Fruit fly (Drosophila melanogaster) whole organism, embryonic: ENCODE results near the gene CG45045.
A peak's percentile ranks its signal among the peaks of the same experiment; 100 is the strongest.

Source experiments
- Blimp-1 ChIP-seq: fragments of 200-800 bp; sonication (Bioruptor generic); optimal IDR thresholded peaks from 3 replicates; lab custom pipeline; 2018; ENCODE audit warnings: missing biosample characterization, missing genetic modification characterization, mild to moderate bottlenecking, moderate library complexity, missing genetic modification reagents
- CG10274 ChIP-seq: fragments of 200-800 bp; sonication (Bioruptor generic); optimal IDR thresholded peaks from 3 replicates; lab custom pipeline; 2017; ENCODE audit warnings: missing biosample characterization, mild to moderate bottlenecking, missing genetic modification characterization
- CG10462 ChIP-seq: fragments of 200-800 bp; sonication (Bioruptor generic); optimal IDR thresholded peaks from 2 replicates; lab custom pipeline; 2016; ENCODE audit warnings: missing biosample characterization, missing genetic modification characterization
- CG10543 ChIP-seq: fragments of 200-800 bp; sonication (Bioruptor generic); optimal IDR thresholded peaks from 3 replicates; lab custom pipeline; 2017; ENCODE audit warnings: missing biosample characterization, mild to moderate bottlenecking, missing genetic modification characterization, moderate library complexity
- CG10979 ChIP-seq: fragments of 200-800 bp; sonication (Bioruptor generic); optimal IDR thresholded peaks from 2 replicates; lab custom pipeline; 2018; ENCODE audit warnings: missing biosample characterization, mild to moderate bottlenecking, missing genetic modification characterization, moderate library complexity
- CG11456 ChIP-seq: fragments of 200-800 bp; sonication (Bioruptor generic); IDR thresholded peaks from 3 replicates; pipeline ENCODE4 v1.3.6; 2022; ENCODE audit warnings: missing biosample characterization, missing genetic modification characterization
- CG11723 ChIP-seq: fragments of 200-800 bp; sonication (Bioruptor generic); optimal IDR thresholded peaks from 2 replicates; lab custom pipeline; 2017; ENCODE audit warnings: missing biosample characterization, mild to moderate bottlenecking, missing genetic modification characterization
- CG12391 ChIP-seq: fragments of 200-800 bp; sonication (Bioruptor generic); optimal IDR thresholded peaks from 3 replicates; lab custom pipeline; 2018; ENCODE audit warnings: missing biosample characterization, mild to moderate bottlenecking, missing genetic modification characterization, moderate library complexity
- CG13123 ChIP-seq: fragments of 200-800 bp; sonication (Bioruptor generic); optimal IDR thresholded peaks from 2 replicates; lab custom pipeline; 2016; ENCODE audit warnings: missing biosample characterization, missing genetic modification characterization
- CG13775 ChIP-seq: fragments of 200-800 bp; sonication (Bioruptor generic); optimal IDR thresholded peaks from 3 replicates; lab custom pipeline; 2017; ENCODE audit warnings: missing biosample characterization, mild to moderate bottlenecking, missing genetic modification characterization
- CG14710 ChIP-seq: fragments of 200-800 bp; sonication (Bioruptor generic); optimal IDR thresholded peaks from 3 replicates; lab custom pipeline; 2019; ENCODE audit warnings: missing biosample characterization, mild to moderate bottlenecking, missing genetic modification characterization, moderate library complexity
- CG15073 ChIP-seq: fragments of 200-800 bp; sonication (Bioruptor generic); optimal IDR thresholded peaks from 2 replicates; lab custom pipeline; 2016; ENCODE audit warnings: missing biosample characterization, missing genetic modification characterization
- CG1603 ChIP-seq: fragments of 200-800 bp; sonication (Bioruptor generic); optimal IDR thresholded peaks from 2 replicates; lab custom pipeline; 2019; ENCODE audit warnings: missing biosample characterization, mild to moderate bottlenecking, missing genetic modification characterization, moderate library complexity
- CG17385 ChIP-seq: fragments of 200-800 bp; sonication (Bioruptor generic); optimal IDR thresholded peaks from 3 replicates; lab custom pipeline; 2018; ENCODE audit warnings: missing biosample characterization, mild to moderate bottlenecking, missing genetic modification characterization
- CG17829 ChIP-seq: fragments of 200-800 bp; optimal IDR thresholded peaks from 2 replicates; lab custom pipeline; 2019; ENCODE audit warnings: missing biosample characterization, mild to moderate bottlenecking, missing genetic modification characterization, moderate library complexity
- CG18764 ChIP-seq: fragments of 200-800 bp; sonication (Bioruptor generic); optimal IDR thresholded peaks from 3 replicates; lab custom pipeline; 2016; ENCODE audit warnings: missing biosample characterization, missing genetic modification characterization
- CG2116 ChIP-seq: fragments of 200-800 bp; sonication (Bioruptor generic); optimal IDR thresholded peaks from 3 replicates; lab custom pipeline; 2018; ENCODE audit warnings: missing biosample characterization, mild to moderate bottlenecking, missing genetic modification characterization
- CG34224 ChIP-seq: fragments of 200-800 bp; sonication (Bioruptor generic); IDR thresholded peaks from 3 replicates; pipeline ENCODE4 v1.3.6; 2022; ENCODE audit warnings: missing biosample characterization, missing genetic modification characterization; ENCODE audit not compliant: partially characterized antibody
- CG34376 ChIP-seq: fragments of 200-800 bp; sonication (Bioruptor generic); optimal IDR thresholded peaks from 2 replicates; lab custom pipeline; 2018; ENCODE audit warnings: missing biosample characterization, mild to moderate bottlenecking, missing genetic modification characterization
- CG3847 ChIP-seq: fragments of 200-800 bp; sonication (Bioruptor generic); IDR thresholded peaks from 2 replicates; pipeline ENCODE4 v1.3.6; 2022; ENCODE audit warnings: missing biosample characterization, missing genetic modification characterization
- CG9437 ChIP-seq: fragments of 200-800 bp; sonication (Bioruptor generic); optimal IDR thresholded peaks from 2 replicates; lab custom pipeline; 2018; ENCODE audit warnings: missing biosample characterization, mild to moderate bottlenecking, missing genetic modification characterization
- CkIIα-i1 ChIP-seq: fragments of 200-800 bp; sonication (Bioruptor generic); IDR thresholded peaks from 2 replicates; pipeline ENCODE4 v1.3.6; 2022; ENCODE audit warnings: missing biosample characterization, missing genetic modification characterization
- Deaf1 ChIP-seq: fragments of 200-800 bp; optimal IDR thresholded peaks from 3 replicates; lab custom pipeline; 2019; ENCODE audit warnings: missing biosample characterization, mild to moderate bottlenecking, missing genetic modification characterization, moderate library complexity
- Dek ChIP-seq: fragments of 200-800 bp; sonication (Bioruptor generic); optimal IDR thresholded peaks from 3 replicates; lab custom pipeline; 2019; ENCODE audit warnings: missing biosample characterization, mild to moderate bottlenecking, missing genetic modification characterization, moderate library complexity
- Doc3 ChIP-seq: fragments of 200-800 bp; sonication (Bioruptor generic); IDR thresholded peaks from 3 replicates; pipeline ENCODE4 v1.3.6; 2022; ENCODE audit warnings: missing biosample characterization, missing genetic modification characterization; ENCODE audit not compliant: partially characterized antibody
- E2f1 ChIP-seq: fragments of 200-800 bp; sonication (Bioruptor generic); IDR thresholded peaks from 2 replicates; pipeline ENCODE4 v1.3.6; 2022; ENCODE audit warnings: missing biosample characterization, missing genetic modification characterization
- Elba2 ChIP-seq: fragments of 200-800 bp; sonication (Bioruptor generic); optimal IDR thresholded peaks from 3 replicates; lab custom pipeline; 2016; ENCODE audit warnings: missing biosample characterization, missing genetic modification characterization
- Fer1 ChIP-seq: fragments of 200-800 bp; sonication (Bioruptor generic); optimal IDR thresholded peaks from 2 replicates; lab custom pipeline; 2017; ENCODE audit warnings: missing biosample characterization, mild to moderate bottlenecking, missing genetic modification characterization
- HLH4C ChIP-seq: fragments of 200-800 bp; sonication (Bioruptor generic); IDR thresholded peaks from 3 replicates; pipeline ENCODE4 v1.3.6; 2022; ENCODE audit warnings: missing biosample characterization, missing genetic modification characterization; ENCODE audit not compliant: partially characterized antibody
- HLH54F ChIP-seq: fragments of 200-800 bp; sonication (Bioruptor generic); optimal IDR thresholded peaks from 3 replicates; lab custom pipeline; 2016; ENCODE audit warnings: missing biosample characterization, missing genetic modification characterization
- Hmx ChIP-seq: fragments of 200-800 bp; sonication (Bioruptor generic); optimal IDR thresholded peaks from 2 replicates; lab custom pipeline; 2016; ENCODE audit warnings: missing biosample characterization, missing genetic modification characterization
- Hsf ChIP-seq: fragments of 200-800 bp; sonication (Bioruptor generic); optimal IDR thresholded peaks from 3 replicates; lab custom pipeline; 2016; ENCODE audit warnings: missing biosample characterization, missing genetic modification characterization
- Scr ChIP-seq: fragments of 200-800 bp; sonication (Bioruptor generic); IDR thresholded peaks from 2 replicates; pipeline ENCODE4 v1.3.6; 2022; ENCODE audit warnings: missing biosample characterization, missing genetic modification characterization; ENCODE audit not compliant: partially characterized antibody
- Sin3A ChIP-seq: fragments of >200 bp; optimal IDR thresholded peaks from 2 replicates; lab custom pipeline; 2018
- Trl ChIP-seq, 3 experiments: fragments of >200 bp in 2 of 3; fragments of 200-800 bp in 1 of 3; sonication (Bioruptor generic) in 1 of 3; optimal IDR thresholded peaks; 2 replicates in 1 of 3; 3 replicates in 2 of 3; lab custom pipeline; 2016 to 2017; ENCODE audit warnings: missing biosample characterization in 1 of 3, missing genetic modification characterization in 1 of 3
- ac ChIP-seq: fragments of 200-800 bp; sonication (Bioruptor generic); optimal IDR thresholded peaks from 3 replicates; lab custom pipeline; 2017; ENCODE audit warnings: missing biosample characterization, mild to moderate bottlenecking, missing genetic modification characterization
- corto ChIP-seq: fragments of 200-800 bp; sonication (Bioruptor generic); optimal IDR thresholded peaks from 2 replicates; lab custom pipeline; 2016; ENCODE audit warnings: missing biosample characterization, mild to moderate bottlenecking, missing genetic modification characterization, moderate library complexity
- exex ChIP-seq: fragments of 200-800 bp; sonication (Bioruptor generic); optimal IDR thresholded peaks from 4 replicates; lab custom pipeline; 2018; ENCODE audit warnings: missing biosample characterization, mild to moderate bottlenecking, missing genetic modification characterization, moderate library complexity
- eyg ChIP-seq: fragments of 200-800 bp; sonication (Bioruptor generic); optimal IDR thresholded peaks from 3 replicates; lab custom pipeline; 2016; ENCODE audit warnings: missing biosample characterization, missing genetic modification characterization
- gro ChIP-seq: fragments of 200-800 bp; sonication (Bioruptor generic); optimal IDR thresholded peaks from 2 replicates; lab custom pipeline; 2016; ENCODE audit warnings: missing biosample characterization, missing genetic modification characterization
- gsb ChIP-seq: fragments of 200-800 bp; sonication (Bioruptor generic); IDR thresholded peaks from 2 replicates; pipeline ENCODE4 v1.3.6; 2022; ENCODE audit warnings: missing biosample characterization, missing genetic modification characterization
- kay ChIP-seq: fragments of 200-800 bp; sonication (Bioruptor generic); optimal IDR thresholded peaks from 2 replicates; lab custom pipeline; 2016; ENCODE audit warnings: missing biosample characterization, missing genetic modification characterization
- lab ChIP-seq: fragments of 200-800 bp; sonication (Bioruptor generic); optimal IDR thresholded peaks from 3 replicates; lab custom pipeline; 2017; ENCODE audit warnings: missing biosample characterization, missing genetic modification characterization, mild to moderate bottlenecking, moderate library complexity, missing genetic modification reagents
- peb ChIP-seq: fragments of 200-800 bp; sonication (Bioruptor generic); IDR thresholded peaks from 2 replicates; pipeline ENCODE4 v1.3.6; 2022; ENCODE audit warnings: missing biosample characterization, missing genetic modification characterization
- pum ChIP-seq: fragments of 200-800 bp; sonication (Bioruptor generic); optimal IDR thresholded peaks from 2 replicates; lab custom pipeline; 2016; ENCODE audit warnings: missing biosample characterization, missing genetic modification characterization
- repo ChIP-seq: fragments of 200-800 bp; sonication (Bioruptor generic); optimal IDR thresholded peaks from 2 replicates; lab custom pipeline; 2016; ENCODE audit warnings: missing biosample characterization, missing genetic modification characterization
- sd ChIP-seq: fragments of 200-800 bp; sonication (Bioruptor generic); optimal IDR thresholded peaks from 3 replicates; lab custom pipeline; 2018; ENCODE audit warnings: missing biosample characterization, mild to moderate bottlenecking, missing genetic modification characterization, moderate library complexity
- tgo ChIP-seq: fragments of 200-800 bp; sonication (Bioruptor generic); IDR thresholded peaks from 3 replicates; pipeline ENCODE4 v1.3.6; 2022; ENCODE audit warnings: missing biosample characterization, missing genetic modification characterization
- unpg ChIP-seq: fragments of 200-800 bp; sonication (Bioruptor generic); optimal IDR thresholded peaks from 3 replicates; lab custom pipeline; 2018; ENCODE audit warnings: missing biosample characterization, mild to moderate bottlenecking, missing genetic modification characterization, moderate library complexity
- vnd ChIP-seq: fragments of 200-800 bp; sonication (Bioruptor generic); IDR thresholded peaks from 3 replicates; pipeline ENCODE4 v1.3.6; 2022; ENCODE audit warnings: missing biosample characterization, missing genetic modification characterization; ENCODE audit not compliant: partially characterized antibody
- zfh2 ChIP-seq: fragments of 200-800 bp; sonication (Bioruptor generic); optimal IDR thresholded peaks from 2 replicates; lab custom pipeline; 2016; ENCODE audit warnings: missing biosample characterization, missing genetic modification characterization

CG45045 gene

dm6 chr3R:17655040-17655439, 12.3 kb upstream of the CG45045 start (continued):
- TF ChIP-seq CG13775 (GFP tag; lab: Kevin White, UChicago) (peak; percentile 39), HLH4C (no peak), peb (no peak), Deaf1 (tag; lab: Kevin White, UChicago) (no peak), lab (GFP tag; lab: Kevin White, UChicago) (peak; percentile 30), zfh2 (GFP tag; lab: Kevin White, UChicago) (no peak), repo (GFP tag; lab: Kevin White, UChicago) (no peak), CG14710 (tag; lab: Kevin White, UChicago) (peak; percentile 28), eyg (no peak), Scr (GFP tag; lab: Robert Waterston, UW) (no peak), CG1603 (tag; lab: Kevin White, UChicago) (peak; percentile 56), corto (GFP tag; lab: Kevin White, UChicago) (no peak), HLH54F (no peak), CG15073 (GFP tag; lab: Kevin White, UChicago) (no peak), vnd (GFP tag; lab: Robert Waterston, UW) (no peak), E2f1 (GFP tag; lab: Robert Waterston, UW) (no peak), CG10979 (tag; lab: Kevin White, UChicago) (peak; percentile 41), CG2116 (GFP tag; lab: Kevin White, UChicago) (peak; percentile 48), sd (tag; lab: Kevin White, UChicago) (no peak), gro (no peak), Sin3A (lab: Kevin White, UChicago) (no peak), kay (GFP tag; lab: Kevin White, UChicago) (no peak), Dek (no peak), CG10543 (GFP tag; lab: Kevin White, UChicago) (no peak), CG12391 (tag; lab: Kevin White, UChicago) (peak; percentile 30), exex (tag; lab: Kevin White, UChicago) (no peak), gsb (GFP tag; lab: Robert Waterston, UW) (no peak), CG18764 (GFP tag; lab: Kevin White, UChicago) (no peak), CG13123 (GFP tag; lab: Kevin White, UChicago) (no peak), CG17829 (no peak), Elba2 (no peak), tgo (no peak), Doc3 (GFP tag; lab: Robert Waterston, UW) (no peak), CG34224 (GFP tag; lab: Robert Waterston, UW) (no peak), Hmx (no peak), Hsf (GFP tag; lab: Kevin White, UChicago) (no peak), Fer1 (GFP tag; lab: Kevin White, UChicago) (no peak), CG34376 (no peak), Trl (optimal IDR thresholded peaks at IDR 0.05; lab: Kevin White, UChicago) (no peak), Trl (GFP tag; optimal IDR thresholded peaks at IDR 0.05; lab: Kevin White, UChicago) (no peak), unpg (GFP tag; lab: Kevin White, UChicago) (peak; percentile 57), CG17385 (peak; percentile 57), CG11723 (GFP tag; lab: Kevin White, UChicago) (peak; percentile 22), CkIIα-i1 (GFP tag; lab: Robert Waterston, UW) (no peak), CG10274 (GFP tag; lab: Kevin White, UChicago) (no peak), CG11456 (GFP tag; lab: Robert Waterston, UW) (no peak), Blimp-1 (GFP tag; lab: Kevin White, UChicago) (no peak), ac (GFP tag; lab: Kevin White, UChicago) (peak; percentile 60), CG10462 (GFP tag; lab: Kevin White, UChicago) (no peak), CG3847 (GFP tag; lab: Robert Waterston, UW) (no peak), pum (GFP tag; lab: Kevin White, UChicago) (no peak), CG9437 (GFP tag; lab: Kevin White, UChicago) (peak; percentile 1)
